Worm (Caenorhabditis elegans) whole organism, dauer: ENCODE results near the gene tomm-40.

ENCODE experiments used
- unc-62 ChIP-seq: sonication (generic microtip); optimal IDR thresholded peaks from 2 replicates; lab custom pipeline; 2017; ENCODE audit warnings: missing biosample characterization, missing genetic modification reagents, missing genetic modification characterization

Gene tomm-40

ce11 chrII:8947391-8947790, 26.0 kb downstream of the tomm-40 start, which contains the start of gene cutl-15:
Gene cutl-15 (minus strand): TSS chrII:8947688.
- no peak for TF ChIP-seq unc-62

- TF ChIP-seq unc-62: no peak
These were observed 28.2 kb downstream of the tomm-40 start for ce11 chrII:8945167-8945566.

ce11 chrII:8940362-8940940, 32.9 kb downstream of the tomm-40 start, which contains the start of the genes set-17 and T21B10.4:
Gene set-17 (minus strand): TSS chrII:8940488.
Gene T21B10.4 (plus strand): TSS chrII:8940894.
- TF ChIP-seq unc-62: no peak

- TF ChIP-seq unc-62: no peak
These were observed 34.3 kb downstream of the tomm-40 start for ce11 chrII:8938907-8939622.

ce11 chrII:8933693-8934432, 39.5 kb downstream of the tomm-40 start, which contains the start of gene T21B10.3:
Gene T21B10.3 (plus strand): TSS chrII:8934382.
- no peak for TF ChIP-seq unc-62

- TF ChIP-seq unc-62: no peak
These were observed 41.0 kb downstream of the tomm-40 start for ce11 chrII:8932392-8932791.

ce11 chrII:8931405-8932149, 41.8 kb downstream of the tomm-40 start:
- TF ChIP-seq unc-62: no peak

ce11 chrII:8930763-8931162, 42.6 kb downstream of the tomm-40 start, which contains the start of gene enol-1:
Gene enol-1 (plus strand): TSS chrII:8930997.
- no peak for TF ChIP-seq unc-62

ce11 chrII:8929771-8930170, 43.6 kb downstream of the tomm-40 start, which contains the start of gene mrpl-50:
Gene mrpl-50 (plus strand): TSS chrII:8929841.
- no peak for TF ChIP-seq unc-62

- TF ChIP-seq unc-62: no peak
These were observed 46.0 kb downstream of the tomm-40 start, which contains the start of gene cct-2 for ce11 chrII:8927253-8927791. Gene cct-2 (plus strand): TSS chrII:8927741.

- no peak for TF ChIP-seq unc-62
These were observed 46.9 kb downstream of the tomm-40 start, which contains the start of gene B0457.2 for ce11 chrII:8926451-8926850. Gene B0457.2 (minus strand): TSS chrII:8926551.

ce11 chrII:8923187-8923586, 50.2 kb downstream of the tomm-40 start:
- TF ChIP-seq unc-62: no peak

- TF ChIP-seq unc-62: no peak
These were observed 51.2 kb downstream of the tomm-40 start, which contains the start of gene B0457.6 for ce11 chrII:8922140-8922539. Gene B0457.6 (plus strand): TSS chrII:8922423.
